Worm (Caenorhabditis elegans): ENCODE data around the gene ced-8.

The ced-8 gene

ce11 chrX:8386068-8386851 is 30.5 kb downstream of the ced-8 start (continued):
- peak; percentile 20 for TF ChIP-seq ztf-18 (tag; optimal IDR thresholded peaks at IDR 0.05)
- TF ChIP-seq lin-26 (GFP tag; IDR thresholded peaks at IDR 0.05) = peak; percentile 85
- 0 out of 2 replicates have a peak, but pooled peaks have one; percentile 34 for TF ChIP-seq lir-1 (GFP tag; conservative IDR thresholded peaks at IDR 0.05)
- peak in 1 of 3 experiments; percentile 75 for TF ChIP-seq lin-35 (GFP tag; optimal IDR thresholded peaks at IDR 0.05)
- TF ChIP-seq mxl-1 (tag; optimal IDR thresholded peaks at IDR 0.05) = peak; percentile 33
- peak; percentile 62 for TF ChIP-seq die-1 (tag; optimal IDR thresholded peaks at IDR 0.05)
- peak; percentile 55 for TF ChIP-seq zim-3 (tag; optimal IDR thresholded peaks at IDR 0.05)
- no peak for TF ChIP-seq ztf-22 (GFP tag; optimal IDR thresholded peaks at IDR 0.05)
- no peak for TF ChIP-seq bed-2 (GFP tag; IDR thresholded peaks at IDR 0.05)
- no peak for TF ChIP-seq Y79H2A.3 (GFP tag; conservative IDR thresholded peaks at IDR 0.05)
- peak; percentile 78 for TF ChIP-seq hmg-1.2 (GFP tag; IDR thresholded peaks at IDR 0.05)
- TF ChIP-seq ZK185.1 (tag; optimal IDR thresholded peaks at IDR 0.05; ENCODE audit: poor library complexity, severe bottlenecking) = peak; percentile 44
- TF ChIP-seq dox-1 (GFP tag; IDR thresholded peaks at IDR 0.05) = peak; percentile 65
- TF ChIP-seq B0261.1 (tag; optimal IDR thresholded peaks at IDR 0.05) = peak; percentile 90
- peak; percentile 46; the same call in 1 of the 2 replicates for TF ChIP-seq cebp-1 (GFP tag; IDR thresholded peaks at IDR 0.05)
- peak; percentile 29 for TF ChIP-seq cebp-1 (tag; optimal IDR thresholded peaks at IDR 0.05)
- TF ChIP-seq nhr-27 (tag; optimal IDR thresholded peaks at IDR 0.05) = no peak
- TF ChIP-seq ekl-4 (GFP tag; IDR thresholded peaks at IDR 0.05) = peak; percentile 43; the same call in 1 of the 2 replicates
- TF ChIP-seq K11D2.4 (GFP tag; IDR thresholded peaks at IDR 0.05) = peak; percentile 64
- peak; percentile 78; the same call in 1 of the 2 replicates for TF ChIP-seq ceh-40 (GFP tag; IDR thresholded peaks at IDR 0.05)
- peak; percentile 44 for TF ChIP-seq D2030.7 (GFP tag; IDR thresholded peaks at IDR 0.05)
- peak; percentile 17 for TF ChIP-seq madf-10 (tag; optimal IDR thresholded peaks at IDR 0.05)
- no peak for TF ChIP-seq mes-4 (tag; optimal IDR thresholded peaks at IDR 0.05)
- peak; percentile 39 for TF ChIP-seq snpc-4 (GFP tag; optimal IDR thresholded peaks at IDR 0.05)
- peak in 2 of 4 experiments; percentile 17 to 31 for TF ChIP-seq snpc-4 (tag; optimal IDR thresholded peaks at IDR 0.05)
- no peak for TF ChIP-seq hlh-26 (GFP tag; conservative IDR thresholded peaks at IDR 0.05)
- no peak for TF ChIP-seq ama-1 (optimal IDR thresholded peaks at IDR 0.05)
- peak in 1 of 2 experiments; percentile 76 for TF ChIP-seq ama-1 (GFP tag; optimal IDR thresholded peaks at IDR 0.05)
- peak; percentile 18 for TF ChIP-seq somi-1 (GFP tag; optimal IDR thresholded peaks at IDR 0.05)
- TF ChIP-seq ztf-6 (GFP tag; IDR thresholded peaks at IDR 0.05) = no peak
- TF ChIP-seq B0019.2 (GFP tag; conservative IDR thresholded peaks at IDR 0.05) = no peak
- 0 out of 2 replicates have a peak, but pooled peaks have one; percentile 9 for TF ChIP-seq mcd-1 (GFP tag; IDR thresholded peaks at IDR 0.05)
- TF ChIP-seq ztf-26 (tag; optimal IDR thresholded peaks at IDR 0.05) = peak; percentile 7
- TF ChIP-seq rpc-1 (optimal IDR thresholded peaks at IDR 0.05) = peak; percentile 73
- TF ChIP-seq rpc-1 (tag; optimal IDR thresholded peaks at IDR 0.05) = peak; percentile 85
- peak; percentile 88 for TF ChIP-seq pbrm-1 (GFP tag; IDR thresholded peaks at IDR 0.05)
- peak; percentile 48; the same call in 1 of the 2 replicates for TF ChIP-seq madf-6 (GFP tag; IDR thresholded peaks at IDR 0.05)
- peak; percentile 36 for TF ChIP-seq lin-40 (tag; optimal IDR thresholded peaks at IDR 0.05)
- peak; percentile 43 for TF ChIP-seq snpc-1.1 (tag; optimal IDR thresholded peaks at IDR 0.05; ENCODE audit: insufficient read depth)
- no peak for TF ChIP-seq unc-130 (GFP tag; optimal IDR thresholded peaks at IDR 0.05)
- TF ChIP-seq F23B12.7 (tag; optimal IDR thresholded peaks at IDR 0.05; ENCODE audit: insufficient read depth) = peak; percentile 60
- TF ChIP-seq ztf-25 (GFP tag; IDR thresholded peaks at IDR 0.05) = peak; percentile 67; the same call in 1 of the 2 replicates

Data from whole organism, young adult.